Fruit fly (Drosophila melanogaster): ENCODE results near the gene CG1532.

- TF ChIP-seq CG8119 (GFP tag; IDR thresholded peaks at IDR 0.05) (no peak), Eip78C (GFP tag) (no peak), CG3032 (tag; optimal IDR thresholded peaks at IDR 0.05) (no peak), Ets21C (GFP tag; optimal IDR thresholded peaks at IDR 0.05) (no peak), CG6854 (GFP tag; optimal IDR thresholded peaks at IDR 0.05) (no peak)
These were observed 10.6 kb downstream of the CG1532 start for dm6 chrX:21017568-21017967.
